Fruit fly (Drosophila melanogaster) whole organism, prepupa: ENCODE results near the gene Tlk.

Experiments used
- Blimp-1 ChIP-seq: fragments of 200-800 bp; sonication (Bioruptor generic); optimal IDR thresholded peaks from 3 replicates; lab custom pipeline; 2017; ENCODE audit warnings: missing biosample characterization, missing genetic modification characterization, mild to moderate bottlenecking, moderate library complexity, missing genetic modification reagents
- CG11762 ChIP-seq: fragments of 200-800 bp; sonication (Bioruptor generic); optimal IDR thresholded peaks from 3 replicates; lab custom pipeline; 2016; ENCODE audit warnings: missing biosample characterization, missing genetic modification characterization; ENCODE audit not compliant: insufficient read depth
- CG15336 ChIP-seq: fragments of 200-800 bp; sonication (Bioruptor generic); IDR thresholded peaks from 2 replicates; pipeline ENCODE4 v1.3.6; 2022; ENCODE audit warnings: missing biosample characterization, missing genetic modification characterization
- CG1621 ChIP-seq: fragments of 200-800 bp; sonication (Bioruptor generic); optimal IDR thresholded peaks from 3 replicates; lab custom pipeline; 2018; ENCODE audit warnings: missing biosample characterization, mild to moderate bottlenecking, missing genetic modification characterization
- CG16779 ChIP-seq: fragments of 200-800 bp; sonication (Bioruptor generic); optimal IDR thresholded peaks from 3 replicates; lab custom pipeline; 2017; ENCODE audit warnings: missing biosample characterization, mild to moderate bottlenecking, missing genetic modification characterization
- CG3032 ChIP-seq: fragments of 200-800 bp; optimal IDR thresholded peaks from 2 replicates; lab custom pipeline; 2019; ENCODE audit warnings: missing biosample characterization, mild to moderate bottlenecking, missing genetic modification characterization, moderate library complexity
- CG31627 ChIP-seq: fragments of 200-800 bp; sonication (Bioruptor generic); optimal IDR thresholded peaks from 3 replicates; lab custom pipeline; 2016; ENCODE audit warnings: missing biosample characterization, missing genetic modification characterization
- CG34406 ChIP-seq: fragments of 200-800 bp; sonication (Bioruptor generic); optimal IDR thresholded peaks from 3 replicates; lab custom pipeline; 2016; ENCODE audit warnings: missing biosample characterization, missing genetic modification characterization
- CG3919 ChIP-seq: fragments of 200-800 bp; sonication (Bioruptor generic); optimal IDR thresholded peaks from 3 replicates; lab custom pipeline; 2016; ENCODE audit warnings: missing biosample characterization, missing genetic modification characterization
- CG4318 ChIP-seq: fragments of 200-800 bp; sonication (Bioruptor generic); optimal IDR thresholded peaks from 3 replicates; lab custom pipeline; 2017; ENCODE audit warnings: missing biosample characterization, mild to moderate bottlenecking, missing genetic modification characterization
- CG6163 ChIP-seq: fragments of 200-800 bp; sonication (Bioruptor generic); IDR thresholded peaks from 3 replicates; pipeline ENCODE4 v1.3.6; 2022; ENCODE audit warnings: missing biosample characterization, missing genetic modification characterization
- CG6276 ChIP-seq: fragments of 200-800 bp; sonication (Bioruptor generic); optimal IDR thresholded peaks from 2 replicates; lab custom pipeline; 2017; ENCODE audit warnings: missing biosample characterization, mild to moderate bottlenecking, missing genetic modification characterization
- CG6792 ChIP-seq: fragments of 200-800 bp; sonication (Bioruptor generic); optimal IDR thresholded peaks from 3 replicates; lab custom pipeline; 2016; ENCODE audit warnings: missing biosample characterization, missing genetic modification characterization
- CG6808 ChIP-seq: fragments of 200-800 bp; sonication (Bioruptor generic); optimal IDR thresholded peaks from 3 replicates; lab custom pipeline; 2017; ENCODE audit warnings: missing biosample characterization, missing genetic modification characterization, mild to moderate bottlenecking, moderate library complexity, missing genetic modification reagents
- CG7368 ChIP-seq: fragments of 200-800 bp; sonication (Bioruptor generic); optimal IDR thresholded peaks from 3 replicates; lab custom pipeline; 2016; ENCODE audit warnings: missing biosample characterization, missing genetic modification characterization
- CG8119 ChIP-seq: fragments of 200-800 bp; sonication (Bioruptor generic); IDR thresholded peaks from 3 replicates; pipeline ENCODE4 v1.3.6; 2022; ENCODE audit warnings: missing biosample characterization, missing genetic modification characterization
- CG9139 ChIP-seq: fragments of 200-800 bp; sonication (Bioruptor generic); optimal IDR thresholded peaks from 3 replicates; lab custom pipeline; 2017; ENCODE audit warnings: missing biosample characterization, mild to moderate bottlenecking, missing genetic modification characterization
- Eip75B ChIP-seq: fragments of 200-800 bp; sonication (Bioruptor generic); optimal IDR thresholded peaks from 3 replicates; lab custom pipeline; 2016; ENCODE audit warnings: missing biosample characterization, missing genetic modification characterization
- Eip78C ChIP-seq: fragments of 200-800 bp; sonication (Bioruptor generic); peaks from one replicate; lab custom pipeline; 2016; ENCODE audit warnings: missing biosample characterization, missing genetic modification characterization
- Ets21C ChIP-seq: fragments of 200-800 bp; sonication (Bioruptor generic); optimal IDR thresholded peaks from 3 replicates; lab custom pipeline; 2016; ENCODE audit warnings: missing biosample characterization, missing genetic modification characterization
- Ets96B ChIP-seq: fragments of 200-800 bp; optimal IDR thresholded peaks from 2 replicates; lab custom pipeline; 2019; ENCODE audit warnings: missing biosample characterization, mild to moderate bottlenecking, missing genetic modification characterization, moderate library complexity
- Gug ChIP-seq: fragments of 200-800 bp; sonication (Bioruptor generic); IDR thresholded peaks from 2 replicates; pipeline ENCODE4 v1.3.6; 2022; ENCODE audit warnings: missing biosample characterization, missing genetic modification characterization
- Hr38 ChIP-seq: sonication (Bioruptor generic); optimal IDR thresholded peaks from 2 replicates; lab custom pipeline; 2016; ENCODE audit warnings: missing biosample characterization, missing genetic modification characterization
- Hr39 ChIP-seq: fragments of 200-800 bp; sonication (Bioruptor generic); optimal IDR thresholded peaks from 2 replicates; lab custom pipeline; 2016; ENCODE audit warnings: missing biosample characterization, missing genetic modification characterization
- Hr4 ChIP-seq: fragments of 200-800 bp; sonication (Bioruptor generic); optimal IDR thresholded peaks from 3 replicates; lab custom pipeline; 2016; ENCODE audit warnings: missing biosample characterization, missing genetic modification characterization
- Met ChIP-seq: fragments of 200-800 bp; sonication (Bioruptor generic); optimal IDR thresholded peaks from 3 replicates; lab custom pipeline; 2016; ENCODE audit warnings: missing biosample characterization, missing genetic modification characterization
- OdsH ChIP-seq: fragments of 200-800 bp; sonication (Bioruptor generic); optimal IDR thresholded peaks from 3 replicates; lab custom pipeline; 2016; ENCODE audit warnings: missing biosample characterization, missing genetic modification characterization
- Smox ChIP-seq: fragments of 200-800 bp; sonication (Bioruptor generic); optimal IDR thresholded peaks from 3 replicates; lab custom pipeline; 2016; ENCODE audit warnings: missing biosample characterization, missing genetic modification characterization
- Sox14 ChIP-seq: fragments of 200-800 bp; sonication (Bioruptor generic); optimal IDR thresholded peaks from 3 replicates; lab custom pipeline; 2016; ENCODE audit warnings: missing biosample characterization, missing genetic modification characterization
- acj6 ChIP-seq: fragments of 200-800 bp; sonication (Bioruptor generic); optimal IDR thresholded peaks from 3 replicates; lab custom pipeline; 2016; ENCODE audit warnings: missing biosample characterization, missing genetic modification characterization
- cyc ChIP-seq: fragments of 200-800 bp; sonication (Bioruptor generic); optimal IDR thresholded peaks from 3 replicates; lab custom pipeline; 2016; ENCODE audit warnings: missing biosample characterization, missing genetic modification characterization
- dsx ChIP-seq: fragments of 200-800 bp; optimal IDR thresholded peaks from 3 replicates; lab custom pipeline; 2019; ENCODE audit warnings: missing biosample characterization, mild to moderate bottlenecking, missing genetic modification characterization, moderate library complexity; ENCODE audit not compliant: poor library complexity, severe bottlenecking
- eg ChIP-seq: fragments of 200-800 bp; sonication (Bioruptor generic); IDR thresholded peaks from 3 replicates; pipeline ENCODE4 v1.3.6; 2022; ENCODE audit warnings: missing biosample characterization, missing genetic modification characterization
- esn ChIP-seq: fragments of 200-800 bp; sonication (Bioruptor generic); optimal IDR thresholded peaks from 2 replicates; lab custom pipeline; 2016; ENCODE audit warnings: missing biosample characterization, mild to moderate bottlenecking, missing genetic modification characterization, moderate library complexity
- fd59A ChIP-seq: fragments of 200-800 bp; sonication (Bioruptor generic); optimal IDR thresholded peaks from 2 replicates; lab custom pipeline; 2017; ENCODE audit warnings: missing biosample characterization, mild to moderate bottlenecking, missing genetic modification characterization, missing genetic modification reagents
- fkh ChIP-seq: fragments of 200-800 bp; sonication (Bioruptor generic); optimal IDR thresholded peaks from 3 replicates; lab custom pipeline; 2017; ENCODE audit warnings: missing biosample characterization, mild to moderate bottlenecking, missing genetic modification characterization, moderate library complexity
- lz ChIP-seq: fragments of 200-800 bp; sonication (Bioruptor generic); optimal IDR thresholded peaks from 3 replicates; lab custom pipeline; 2016; ENCODE audit warnings: missing biosample characterization, missing genetic modification characterization
- net ChIP-seq: fragments of 200-800 bp; sonication (Bioruptor generic); optimal IDR thresholded peaks from 3 replicates; lab custom pipeline; 2016; ENCODE audit warnings: missing biosample characterization, missing genetic modification characterization
- pdm3 ChIP-seq: fragments of 200-800 bp; sonication (Bioruptor generic); optimal IDR thresholded peaks from 3 replicates; lab custom pipeline; 2016; ENCODE audit warnings: missing biosample characterization, missing genetic modification characterization
- spab ChIP-seq: fragments of 200-800 bp; sonication (Bioruptor generic); optimal IDR thresholded peaks from 2 replicates; lab custom pipeline; 2017; ENCODE audit warnings: missing biosample characterization, mild to moderate bottlenecking, missing genetic modification characterization, missing genetic modification reagents
- svp ChIP-seq: fragments of 200-800 bp; sonication (Bioruptor generic); peaks from one replicate; lab custom pipeline; 2016; ENCODE audit warnings: missing biosample characterization, missing genetic modification characterization
- topi ChIP-seq: fragments of 200-800 bp; sonication (Bioruptor generic); optimal IDR thresholded peaks from 3 replicates; lab custom pipeline; 2016; ENCODE audit warnings: missing biosample characterization, missing genetic modification characterization
- vri ChIP-seq: fragments of 200-800 bp; sonication (Bioruptor generic); optimal IDR thresholded peaks from 3 replicates; lab custom pipeline; 2016; ENCODE audit warnings: missing biosample characterization, mild to moderate bottlenecking, missing genetic modification characterization

Tlk gene

DNA sequence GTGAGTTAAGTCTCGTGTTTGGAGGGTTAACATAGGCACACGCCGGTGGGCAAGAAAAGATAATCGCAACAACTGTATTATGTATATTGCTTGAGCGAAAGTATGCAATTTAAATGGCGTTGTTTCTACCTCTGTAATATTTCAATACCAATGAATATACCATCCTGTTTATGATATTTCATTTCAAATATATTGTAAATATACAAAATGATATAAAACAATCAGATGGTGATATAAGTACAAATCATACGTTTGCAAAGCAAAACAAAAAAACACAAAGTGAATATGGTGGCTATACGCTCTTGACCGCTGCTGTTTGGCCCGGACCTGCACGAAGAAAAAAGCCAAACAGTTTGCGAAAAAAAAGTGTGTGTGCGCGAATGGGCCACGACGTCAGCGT lies 28.4 kb downstream of the Tlk start (continued):
- TF ChIP-seq acj6 (peak; percentile 90), spab (peak; percentile 91), CG31627 (GFP tag; lab: Kevin White, UChicago) (peak; percentile 78), CG7368 (GFP tag; lab: Kevin White, UChicago) (peak; percentile 82), fkh (peak; percentile 1), OdsH (GFP tag; lab: Kevin White, UChicago) (peak; percentile 92), eg (GFP tag; lab: Robert Waterston, UW) (peak; percentile 88), CG9139 (GFP tag; lab: Kevin White, UChicago) (peak; percentile 91), Ets96B (peak; percentile 95), CG4318 (GFP tag; lab: Kevin White, UChicago) (peak; percentile 92), CG3919 (GFP tag; lab: Kevin White, UChicago) (peak; percentile 90), CG1621 (peak; percentile 87), net (peak; percentile 88), dsx (GFP tag; lab: Kevin White, UChicago) (peak; percentile 90), Eip75B (peak; percentile 83)

DNA sequence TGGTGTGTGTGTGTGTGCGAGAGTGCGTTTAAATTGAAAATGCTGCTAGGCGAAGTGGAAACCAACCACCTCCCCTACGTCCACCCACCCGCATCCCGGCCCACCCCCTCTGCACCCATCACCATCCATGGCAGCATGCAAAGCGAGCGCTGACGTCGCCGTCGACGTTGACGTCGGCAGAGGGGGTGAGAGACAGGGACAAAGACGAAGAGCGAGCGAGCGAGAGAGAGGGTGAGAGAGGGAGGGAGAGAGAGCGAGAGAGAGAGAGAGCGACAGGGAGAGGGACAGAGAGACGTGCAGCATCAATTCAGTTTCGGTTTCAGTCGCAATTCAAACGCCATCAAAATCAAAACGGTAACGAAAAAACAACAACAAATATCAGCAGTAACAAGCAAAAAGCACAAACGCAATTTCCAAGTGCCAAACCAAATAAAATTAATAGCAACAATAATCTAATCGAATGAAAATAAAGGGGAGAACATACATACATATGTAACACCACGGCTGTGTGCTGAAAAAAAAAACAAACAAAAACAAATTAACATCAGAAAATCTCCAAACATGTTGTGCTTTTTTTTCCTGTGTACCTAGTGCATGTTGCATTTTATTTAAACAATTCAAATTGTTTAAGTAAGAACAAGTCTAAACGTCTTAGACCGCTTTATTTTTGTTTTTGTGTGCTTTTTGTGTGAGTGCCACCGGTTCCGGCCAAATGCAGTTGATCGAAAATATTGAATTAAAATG lies 29.1 kb downstream of the Tlk start:
- TF ChIP-seq fkh: peak; percentile 13
- TF ChIP-seq CG6163 (GFP tag; lab: Robert Waterston, UW): 0 out of 3 replicates have a peak, but pooled peaks have one; percentile 26
- TF ChIP-seq Eip78C (GFP tag; lab: Kevin White, UChicago): peak; percentile 62
- peak; percentile 33; the same call in 1 of the 3 replicates for TF ChIP-seq eg (GFP tag; lab: Robert Waterston, UW)
- TF ChIP-seq topi (GFP tag; lab: Kevin White, UChicago): no peak
- TF ChIP-seq vri (GFP tag; lab: Kevin White, UChicago): peak; percentile 0
- TF ChIP-seq Blimp-1 (GFP tag; lab: Kevin White, UChicago): peak; percentile 36
- TF ChIP-seq CG6808 (GFP tag; lab: Kevin White, UChicago): no peak

DNA sequence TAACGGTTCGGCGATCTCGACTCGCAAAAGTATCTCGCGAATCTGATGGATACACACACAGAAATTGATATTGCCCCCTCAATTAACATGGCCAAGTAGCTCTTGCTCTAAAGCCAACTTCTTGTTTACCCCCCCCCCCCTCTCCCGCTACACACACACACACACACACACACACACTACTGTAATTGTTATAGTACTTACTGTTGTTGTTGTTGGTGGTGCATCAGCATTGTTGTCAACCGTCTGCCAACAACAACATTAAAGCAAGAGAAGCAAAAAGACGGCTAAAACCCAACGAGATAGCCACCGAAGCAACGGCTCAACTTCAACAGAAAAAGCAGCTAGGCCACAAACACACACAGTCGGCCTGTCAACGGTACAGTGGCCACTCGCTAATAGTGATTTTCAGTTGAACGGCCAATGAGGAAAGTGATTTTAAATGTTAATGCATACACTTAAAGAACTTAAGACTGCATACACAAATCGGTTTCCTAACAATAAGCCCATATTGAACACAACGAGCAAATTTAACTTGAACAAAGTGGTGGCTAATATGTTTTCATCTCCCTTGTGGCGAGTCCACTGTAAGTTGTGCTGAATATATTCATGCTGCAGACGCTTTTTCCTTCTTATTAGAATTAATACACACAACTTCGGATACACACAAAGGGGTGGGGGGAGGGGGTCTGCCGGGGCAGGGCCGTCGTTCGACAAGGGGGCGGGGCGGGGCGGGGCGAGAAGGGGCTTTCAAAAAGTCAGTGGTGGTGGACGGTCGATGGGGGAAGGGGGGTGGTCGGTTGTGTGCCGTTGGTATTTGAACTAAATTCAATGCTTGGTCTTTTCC lies 30.6 kb downstream of the Tlk start:
- TF ChIP-seq fd59A (GFP tag; lab: Kevin White, UChicago) (peak; percentile 77), topi (GFP tag; lab: Kevin White, UChicago) (peak; percentile 79), Met (GFP tag; lab: Kevin White, UChicago) (peak; percentile 71), Hr38 (GFP tag; lab: Kevin White, UChicago) (no peak), CG15336 (peak; percentile 91), CG6276 (GFP tag; lab: Kevin White, UChicago) (peak; percentile 82), CG6808 (GFP tag; lab: Kevin White, UChicago) (peak; percentile 78), cyc (peak; percentile 72), Hr39 (GFP tag; lab: Kevin White, UChicago) (peak; percentile 77), Eip75B (peak; percentile 74), CG3032 (peak; percentile 74), CG8119 (GFP tag; lab: Robert Waterston, UW) (peak; percentile 87), esn (GFP tag; lab: Kevin White, UChicago) (peak; percentile 75), net (peak; percentile 74), CG9139 (GFP tag; lab: Kevin White, UChicago) (peak; percentile 21), Hr4 (GFP tag; lab: Kevin White, UChicago) (peak; percentile 87), Blimp-1 (GFP tag; lab: Kevin White, UChicago) (no peak), Eip78C (GFP tag; lab: Kevin White, UChicago) (peak; percentile 86), Ets21C (GFP tag; lab: Kevin White, UChicago) (peak; percentile 63), CG6792 (GFP tag; lab: Kevin White, UChicago) (peak; percentile 76), svp (GFP tag; lab: Kevin White, UChicago) (peak; percentile 81), Sox14 (GFP tag; lab: Kevin White, UChicago) (peak; percentile 89), CG11762 (GFP tag; lab: Kevin White, UChicago) (peak; percentile 60), CG34406 (GFP tag; lab: Kevin White, UChicago) (peak; percentile 69), Gug (GFP tag; lab: Robert Waterston, UW) (peak; percentile 87), pdm3 (GFP tag; lab: Kevin White, UChicago) (peak; percentile 85), CG4318 (GFP tag; lab: Kevin White, UChicago) (peak; percentile 80), Smox (peak; percentile 46), acj6 (peak; percentile 80), Ets96B (peak; percentile 80), lz (peak; percentile 80), fkh (peak; percentile 77), CG16779 (tag; lab: Kevin White, UChicago) (peak; percentile 48)
